Worm (Caenorhabditis elegans) whole organism, early embryonic: Measurements from ENCODE around the gene unc-64.

Source experiments
- B0310.2 ChIP-seq: sonication (generic microtip); optimal IDR thresholded peaks from 2 replicates; lab custom pipeline; 2016; ENCODE audit warnings: mild to moderate bottlenecking, missing genetic modification characterization, missing compliant biosample characterization
- aly-1 ChIP-seq: sonication (generic microtip); optimal IDR thresholded peaks from 2 replicates; lab custom pipeline; 2016; ENCODE audit warnings: missing genetic modification characterization, missing compliant biosample characterization
- ama-1 ChIP-seq: fragments of 150-350 bp; optimal IDR thresholded peaks from 2 replicates; lab custom pipeline; 2014
- hmbx-1 ChIP-seq: sonication (generic microtip); optimal IDR thresholded peaks from 2 replicates; lab custom pipeline; 2016; ENCODE audit warnings: mild to moderate bottlenecking, missing genetic modification characterization, missing compliant biosample characterization
- hmg-4 ChIP-seq: fragments of 200-800 bp; sonication (Bioruptor generic); optimal IDR thresholded peaks from 2 replicates; lab custom pipeline; 2018; ENCODE audit warnings: mild to moderate bottlenecking, missing genetic modification characterization, missing compliant biosample characterization

DNA sequence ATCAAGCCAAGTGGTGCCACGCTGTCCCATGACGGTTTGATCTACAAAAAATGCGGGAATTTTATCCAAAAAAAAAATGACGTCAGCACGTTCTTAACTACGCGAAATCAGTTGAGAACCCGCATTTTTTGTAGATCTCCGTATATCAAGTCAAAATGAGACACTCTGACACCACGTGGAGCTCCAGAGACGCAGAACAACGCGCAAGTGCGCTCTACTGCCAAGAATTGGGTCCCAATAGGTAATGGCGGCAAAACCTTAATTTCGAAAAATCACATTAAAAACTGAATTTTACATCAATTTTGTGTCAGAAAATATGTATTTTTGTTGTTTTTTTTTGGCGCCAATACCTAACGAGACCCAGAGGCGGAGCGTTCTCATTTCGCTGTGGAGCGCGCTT is 39.9 kb downstream of the unc-64 start:
- no peak for TF ChIP-seq ama-1 (lab: Kevin White, UChicago)
- TF ChIP-seq hmg-4: no peak
- TF ChIP-seq aly-1 (tag; lab: Kevin White, UChicago): no peak
- TF ChIP-seq hmbx-1 (tag; lab: Kevin White, UChicago): no peak
- TF ChIP-seq B0310.2 (tag; lab: Kevin White, UChicago): no peak
